Worm (Caenorhabditis elegans): ENCODE results near the gene sdz-32.

- no peak for TF ChIP-seq him-1 (tag; optimal IDR thresholded peaks at IDR 0.05)
- no peak for TF ChIP-seq W03F9.2 (tag; optimal IDR thresholded peaks at IDR 0.05)
These were observed 13.8 kb upstream of the sdz-32 start, which contains the start of gene C16C8.7 for ce11 chrII:3460048-3460447.

All from whole organism, L4/young adult.